Fruit fly (Drosophila melanogaster) whole organism, embryonic: ENCODE results near the gene EMC5.

Source experiments
- Atf3 ChIP-seq: fragments of 200-800 bp; sonication (Bioruptor generic); optimal IDR thresholded peaks from 3 replicates; lab custom pipeline; 2016; ENCODE audit warnings: missing biosample characterization, missing genetic modification characterization
- B-H2 ChIP-seq: fragments of 200-800 bp; sonication (Bioruptor generic); optimal IDR thresholded peaks from 2 replicates; lab custom pipeline; 2018; ENCODE audit warnings: missing biosample characterization, mild to moderate bottlenecking, missing genetic modification characterization
- CG10543 ChIP-seq: fragments of 200-800 bp; sonication (Bioruptor generic); optimal IDR thresholded peaks from 3 replicates; lab custom pipeline; 2017; ENCODE audit warnings: missing biosample characterization, mild to moderate bottlenecking, missing genetic modification characterization, moderate library complexity
- CG11560 ChIP-seq: fragments of 200-800 bp; sonication (Bioruptor generic); IDR thresholded peaks from 3 replicates; pipeline ENCODE4 v1.3.6; 2022; ENCODE audit warnings: missing biosample characterization, missing genetic modification characterization
- CG11695 ChIP-seq: fragments of 200-800 bp; sonication (Bioruptor generic); IDR thresholded peaks from 3 replicates; pipeline ENCODE4 v1.3.6; 2022; ENCODE audit warnings: missing biosample characterization, missing genetic modification characterization
- CG12391 ChIP-seq: fragments of 200-800 bp; sonication (Bioruptor generic); optimal IDR thresholded peaks from 3 replicates; lab custom pipeline; 2018; ENCODE audit warnings: missing biosample characterization, mild to moderate bottlenecking, missing genetic modification characterization, moderate library complexity
- CG12942 ChIP-seq: fragments of 200-800 bp; sonication (Bioruptor generic); optimal IDR thresholded peaks from 3 replicates; lab custom pipeline; 2016; ENCODE audit warnings: missing biosample characterization, missing genetic modification characterization
- CG14710 ChIP-seq: fragments of 200-800 bp; sonication (Bioruptor generic); optimal IDR thresholded peaks from 3 replicates; lab custom pipeline; 2019; ENCODE audit warnings: missing biosample characterization, mild to moderate bottlenecking, missing genetic modification characterization, moderate library complexity
- CG14860 ChIP-seq: fragments of 200-800 bp; sonication (Bioruptor generic); IDR thresholded peaks from 3 replicates; pipeline ENCODE4 v1.3.6; 2022; ENCODE audit warnings: missing biosample characterization, missing genetic modification characterization; ENCODE audit not compliant: partially characterized antibody
- CG18262 ChIP-seq: fragments of 200-800 bp; optimal IDR thresholded peaks from 3 replicates; lab custom pipeline; 2019; ENCODE audit warnings: missing biosample characterization, mild to moderate bottlenecking, missing genetic modification characterization, moderate library complexity
- CG2116 ChIP-seq: fragments of 200-800 bp; sonication (Bioruptor generic); optimal IDR thresholded peaks from 3 replicates; lab custom pipeline; 2018; ENCODE audit warnings: missing biosample characterization, mild to moderate bottlenecking, missing genetic modification characterization
- CG2712 ChIP-seq: fragments of 200-800 bp; optimal IDR thresholded peaks from 3 replicates; lab custom pipeline; 2019; ENCODE audit warnings: missing biosample characterization, mild to moderate bottlenecking, missing genetic modification characterization, moderate library complexity
- CG32532 ChIP-seq: fragments of 200-800 bp; sonication (Bioruptor generic); IDR thresholded peaks from 2 replicates; pipeline ENCODE4 v1.3.6; 2022; ENCODE audit warnings: missing biosample characterization, missing genetic modification characterization
- CG3407 ChIP-seq: fragments of 200-800 bp; sonication (Bioruptor generic); optimal IDR thresholded peaks from 2 replicates; lab custom pipeline; 2018; ENCODE audit warnings: missing biosample characterization, mild to moderate bottlenecking, missing genetic modification characterization
- CG4328 ChIP-seq: fragments of 200-800 bp; sonication (Bioruptor generic); optimal IDR thresholded peaks from 3 replicates; lab custom pipeline; 2017; ENCODE audit warnings: missing biosample characterization, missing genetic modification reagents, missing genetic modification characterization
- CG4707 ChIP-seq: fragments of 200-800 bp; sonication (Bioruptor generic); optimal IDR thresholded peaks from 2 replicates; lab custom pipeline; 2018; ENCODE audit warnings: missing biosample characterization, mild to moderate bottlenecking, missing genetic modification characterization, moderate library complexity
- CG6272 ChIP-seq: fragments of 200-800 bp; sonication (Bioruptor generic); IDR thresholded peaks from 2 replicates; pipeline ENCODE4 v1.3.6; 2022; ENCODE audit warnings: missing biosample characterization, missing genetic modification characterization
- CG9817 ChIP-seq: fragments of 200-800 bp; sonication (Bioruptor generic); optimal IDR thresholded peaks from 2 replicates; lab custom pipeline; 2018; ENCODE audit warnings: missing biosample characterization, mild to moderate bottlenecking, missing genetic modification characterization, moderate library complexity
- CG9876 ChIP-seq: fragments of 200-800 bp; sonication (Bioruptor generic); optimal IDR thresholded peaks from 2 replicates; lab custom pipeline; 2016; ENCODE audit warnings: missing biosample characterization, missing genetic modification characterization
- Dad ChIP-seq: fragments of 200-800 bp; sonication (Bioruptor generic); optimal IDR thresholded peaks from 3 replicates; lab custom pipeline; 2016; ENCODE audit warnings: missing biosample characterization, missing genetic modification characterization
- Dfd ChIP-seq, 2 experiments: fragments of >200 bp; optimal IDR thresholded peaks; 2 replicates each; lab custom pipeline; 2017; ENCODE audit warnings: missing biosample characterization in 2 of 2, missing genetic modification characterization in 2 of 2
- Doc2 ChIP-seq: fragments of 200-800 bp; sonication (Bioruptor generic); IDR thresholded peaks from 2 replicates; pipeline ENCODE4 v1.3.6; 2022; ENCODE audit warnings: missing biosample characterization, missing genetic modification characterization
- Doc3 ChIP-seq: fragments of 200-800 bp; sonication (Bioruptor generic); IDR thresholded peaks from 3 replicates; pipeline ENCODE4 v1.3.6; 2022; ENCODE audit warnings: missing biosample characterization, missing genetic modification characterization; ENCODE audit not compliant: partially characterized antibody
- E2f1 ChIP-seq: fragments of 200-800 bp; sonication (Bioruptor generic); IDR thresholded peaks from 2 replicates; pipeline ENCODE4 v1.3.6; 2022; ENCODE audit warnings: missing biosample characterization, missing genetic modification characterization
- HLH54F ChIP-seq: fragments of 200-800 bp; sonication (Bioruptor generic); optimal IDR thresholded peaks from 3 replicates; lab custom pipeline; 2016; ENCODE audit warnings: missing biosample characterization, missing genetic modification characterization
- HmgZ ChIP-seq: fragments of 200-800 bp; sonication (Bioruptor generic); optimal IDR thresholded peaks from 2 replicates; lab custom pipeline; 2018; ENCODE audit warnings: missing biosample characterization, mild to moderate bottlenecking, missing genetic modification characterization
- Hr51 ChIP-seq, 2 experiments: fragments of 200-800 bp; sonication (Bioruptor generic); optimal IDR thresholded peaks; 2 replicates in 1 of 2; 3 replicates in 1 of 2; lab custom pipeline; 2016 to 2018; ENCODE audit warnings: missing biosample characterization in 2 of 2, missing genetic modification characterization in 2 of 2, mild to moderate bottlenecking in 1 of 2, moderate library complexity in 1 of 2
- Max ChIP-seq: fragments of 200-800 bp; sonication (Bioruptor generic); optimal IDR thresholded peaks from 2 replicates; lab custom pipeline; 2016; ENCODE audit warnings: missing biosample characterization, mild to moderate bottlenecking, missing genetic modification characterization
- Med ChIP-seq: fragments of 200-800 bp; sonication (Bioruptor generic); peaks from one replicate; lab custom pipeline; 2016; ENCODE audit warnings: missing biosample characterization, missing genetic modification characterization, mild to moderate bottlenecking, inconsistent platforms, moderate library complexity
- NC2β ChIP-seq: fragments of 200-800 bp; sonication (Bioruptor generic); optimal IDR thresholded peaks from 2 replicates; lab custom pipeline; 2016; ENCODE audit warnings: missing biosample characterization, missing genetic modification characterization
- Nf-YC ChIP-seq: fragments of 200-800 bp; optimal IDR thresholded peaks from 3 replicates; lab custom pipeline; 2019; ENCODE audit warnings: missing biosample characterization, mild to moderate bottlenecking, missing genetic modification characterization, moderate library complexity
- NfI ChIP-seq: fragments of 200-800 bp; sonication (Bioruptor generic); optimal IDR thresholded peaks from 3 replicates; lab custom pipeline; 2018; ENCODE audit warnings: missing biosample characterization, mild to moderate bottlenecking, missing genetic modification characterization, moderate library complexity
- bowl ChIP-seq: fragments of 200-800 bp; sonication (Bioruptor generic); IDR thresholded peaks from 2 replicates; pipeline ENCODE4 v1.3.6; 2022; ENCODE audit warnings: missing biosample characterization, missing genetic modification characterization
- crc ChIP-seq: fragments of 200-800 bp; sonication (Bioruptor generic); optimal IDR thresholded peaks from 2 replicates; lab custom pipeline; 2016; ENCODE audit warnings: missing biosample characterization, missing genetic modification characterization
- dm ChIP-seq: fragments of 200-800 bp; sonication (Bioruptor generic); optimal IDR thresholded peaks from 3 replicates; lab custom pipeline; 2016; ENCODE audit warnings: missing biosample characterization, missing genetic modification characterization
- dmrt99B ChIP-seq: fragments of 200-800 bp; sonication (Bioruptor generic); optimal IDR thresholded peaks from 2 replicates; lab custom pipeline; 2018; ENCODE audit warnings: missing biosample characterization, mild to moderate bottlenecking, missing genetic modification characterization, moderate library complexity
- en ChIP-seq: fragments of 200-800 bp; sonication (Bioruptor generic); optimal IDR thresholded peaks from 2 replicates; lab custom pipeline; 2016; ENCODE audit warnings: missing biosample characterization, missing genetic modification characterization
- exex ChIP-seq: fragments of 200-800 bp; sonication (Bioruptor generic); optimal IDR thresholded peaks from 4 replicates; lab custom pipeline; 2018; ENCODE audit warnings: missing biosample characterization, mild to moderate bottlenecking, missing genetic modification characterization, moderate library complexity
- gcm ChIP-seq: fragments of 200-800 bp; sonication (Bioruptor generic); optimal IDR thresholded peaks from 2 replicates; lab custom pipeline; 2019; ENCODE audit warnings: missing biosample characterization, mild to moderate bottlenecking, missing genetic modification characterization, moderate library complexity
- gsb-n ChIP-seq: fragments of 200-800 bp; sonication (Bioruptor generic); optimal IDR thresholded peaks from 3 replicates; lab custom pipeline; 2018; ENCODE audit warnings: missing biosample characterization, mild to moderate bottlenecking, missing genetic modification characterization
- insv ChIP-seq, 2 experiments: fragments of 200-800 bp; sonication (Bioruptor generic); optimal IDR thresholded peaks; 3 replicates each; lab custom pipeline; 2016 to 2018; ENCODE audit warnings: missing biosample characterization in 2 of 2, missing genetic modification characterization in 2 of 2
- knrl ChIP-seq: fragments of 200-800 bp; sonication (Bioruptor generic); IDR thresholded peaks from 3 replicates; pipeline ENCODE4 v1.3.6; 2022; ENCODE audit warnings: missing biosample characterization, missing genetic modification characterization; ENCODE audit not compliant: partially characterized antibody
- lab ChIP-seq: fragments of 200-800 bp; sonication (Bioruptor generic); optimal IDR thresholded peaks from 3 replicates; lab custom pipeline; 2017; ENCODE audit warnings: missing biosample characterization, missing genetic modification characterization, mild to moderate bottlenecking, moderate library complexity, missing genetic modification reagents
- mirr ChIP-seq: fragments of 200-800 bp; sonication (Bioruptor generic); optimal IDR thresholded peaks from 3 replicates; lab custom pipeline; 2018; ENCODE audit warnings: missing biosample characterization, mild to moderate bottlenecking, missing genetic modification characterization
- pzg ChIP-seq: fragments of 200-800 bp; sonication (Bioruptor generic); optimal IDR thresholded peaks from 3 replicates; lab custom pipeline; 2018; ENCODE audit warnings: missing biosample characterization, mild to moderate bottlenecking, missing genetic modification characterization, moderate library complexity
- salm ChIP-seq: fragments of 200-800 bp; sonication (Bioruptor generic); optimal IDR thresholded peaks from 2 replicates; lab custom pipeline; 2018; ENCODE audit warnings: missing biosample characterization, mild to moderate bottlenecking, missing genetic modification characterization
- tll ChIP-seq, 2 experiments: fragments of 200-800 bp in 1 of 2; fragments of >200 bp in 1 of 2; sonication (Bioruptor generic) in 1 of 2; optimal IDR thresholded peaks; 2 replicates each; lab custom pipeline; 2017 to 2019; ENCODE audit warnings: missing biosample characterization in 2 of 2, missing genetic modification characterization in 2 of 2, mild to moderate bottlenecking in 1 of 2, moderate library complexity in 1 of 2
- zf30C ChIP-seq: fragments of 200-800 bp; sonication (Bioruptor generic); optimal IDR thresholded peaks from 3 replicates; lab custom pipeline; 2018; ENCODE audit warnings: missing biosample characterization, mild to moderate bottlenecking, missing genetic modification characterization

EMC5 gene

DNA sequence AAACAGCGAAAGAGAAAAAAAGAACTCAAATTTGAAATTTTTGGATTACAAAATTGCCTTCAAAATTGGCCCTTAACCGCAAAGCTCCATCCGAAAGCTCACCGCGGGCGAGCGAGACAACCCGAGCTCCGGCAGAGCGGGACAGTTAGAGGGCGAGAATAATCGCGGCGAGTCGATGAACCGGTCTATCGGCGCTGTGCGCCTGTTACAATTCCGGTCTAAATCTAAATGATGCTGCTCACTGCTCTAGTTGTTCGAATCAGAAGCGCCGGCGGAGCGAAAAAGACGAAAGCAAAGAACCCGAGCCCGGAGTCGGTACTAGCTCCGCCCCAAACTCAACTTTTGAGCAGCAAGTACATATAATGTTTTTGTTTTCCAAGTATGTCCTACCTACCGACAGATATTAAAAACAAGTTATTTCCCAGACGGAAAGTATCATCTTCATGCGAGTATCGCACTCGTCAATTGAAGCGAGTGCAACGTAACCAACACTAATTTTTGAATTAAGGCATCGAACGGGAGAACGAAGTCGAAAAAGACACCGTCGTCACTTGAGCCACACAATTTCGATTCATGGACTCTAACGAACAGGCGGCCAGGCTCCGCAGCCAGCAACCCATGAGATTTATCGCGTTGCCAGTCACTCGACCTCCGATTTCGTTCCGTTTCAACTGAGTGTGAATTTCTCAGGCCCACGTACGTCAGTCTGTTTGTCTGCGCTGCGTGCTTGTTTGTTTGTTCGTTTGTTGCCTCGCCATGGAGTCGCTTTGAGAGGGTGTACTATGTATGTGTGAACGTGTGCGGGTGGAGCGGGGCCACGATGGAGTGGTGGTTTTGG, 43.1 kb upstream of the EMC5 start:
- TF ChIP-seq CG6272 (GFP tag; lab: Robert Waterston, UW) = no peak
- no peak for TF ChIP-seq E2f1 (GFP tag; lab: Robert Waterston, UW)
- no peak for TF ChIP-seq Hr51 (GFP tag; optimal IDR thresholded peaks at IDR 0.05; lab: Kevin White, UChicago)
- peak; percentile 84 for TF ChIP-seq Med (GFP tag; lab: Kevin White, UChicago)
- TF ChIP-seq pzg (GFP tag; lab: Kevin White, UChicago) = peak; percentile 61
- TF ChIP-seq salm (tag; lab: Kevin White, UChicago) = peak; percentile 11
- peak; percentile 74 for TF ChIP-seq gsb-n (tag; lab: Kevin White, UChicago)
- no peak for TF ChIP-seq crc
- TF ChIP-seq CG12942 = no peak
- TF ChIP-seq CG4328 (GFP tag; lab: Kevin White, UChicago) = peak; percentile 8
- peak; percentile 15 for TF ChIP-seq CG3407 (GFP tag; lab: Kevin White, UChicago)
- TF ChIP-seq B-H2 = peak; percentile 43
- TF ChIP-seq CG2712 (tag; lab: Kevin White, UChicago) = peak; percentile 0
- peak; percentile 82 for TF ChIP-seq CG10543 (GFP tag; lab: Kevin White, UChicago)
- TF ChIP-seq NfI (GFP tag; lab: Kevin White, UChicago) = peak; percentile 23
- TF ChIP-seq CG2116 (GFP tag; lab: Kevin White, UChicago) = peak; percentile 93
- peak in 1 of 2 experiments; percentile 48 for TF ChIP-seq tll (GFP tag; optimal IDR thresholded peaks at IDR 0.05; lab: Kevin White, UChicago)
- no peak for TF ChIP-seq Doc2 (GFP tag; lab: Robert Waterston, UW)
- TF ChIP-seq en (GFP tag; lab: Kevin White, UChicago) = no peak
- TF ChIP-seq Atf3 = no peak
- TF ChIP-seq CG11560 (tag; lab: Robert Waterston, UW) = no peak
- TF ChIP-seq bowl = no peak
- TF ChIP-seq NC2β (GFP tag; lab: Kevin White, UChicago) = no peak
- no peak for TF ChIP-seq Doc3 (GFP tag; lab: Robert Waterston, UW)
- peak in 1 of 2 experiments; percentile 75 for TF ChIP-seq insv (GFP tag; optimal IDR thresholded peaks at IDR 0.05; lab: Kevin White, UChicago)
- no peak for TF ChIP-seq CG14710 (tag; lab: Kevin White, UChicago)
- peak; percentile 34 for TF ChIP-seq mirr
- TF ChIP-seq HmgZ (tag; lab: Kevin White, UChicago) = no peak
- TF ChIP-seq dmrt99B (tag; lab: Kevin White, UChicago) = peak; percentile 38
- TF ChIP-seq gcm (GFP tag; lab: Kevin White, UChicago) = no peak
- TF ChIP-seq CG18262 (tag; lab: Kevin White, UChicago) = no peak
- peak; percentile 5 for TF ChIP-seq dm (GFP tag; lab: Kevin White, UChicago)
- no peak for TF ChIP-seq CG9817 (tag; lab: Kevin White, UChicago)
- TF ChIP-seq CG9876 (GFP tag; lab: Kevin White, UChicago) = no peak
- TF ChIP-seq CG12391 (tag; lab: Kevin White, UChicago) = no peak
- no peak for TF ChIP-seq knrl (GFP tag; lab: Robert Waterston, UW)
- no peak for TF ChIP-seq Dfd (GFP tag; optimal IDR thresholded peaks at IDR 0.05; lab: Kevin White, UChicago)
- TF ChIP-seq Nf-YC (tag; lab: Kevin White, UChicago) = peak; percentile 71
- no peak for TF ChIP-seq CG32532 (GFP tag; lab: Robert Waterston, UW)
- no peak for TF ChIP-seq zf30C
- no peak for TF ChIP-seq CG4707 (GFP tag; lab: Kevin White, UChicago)
- peak; percentile 60 for TF ChIP-seq lab (GFP tag; lab: Kevin White, UChicago)
- no peak for TF ChIP-seq CG11695
- TF ChIP-seq CG14860 (GFP tag; lab: Robert Waterston, UW) = no peak
- TF ChIP-seq HLH54F (GFP tag; lab: Kevin White, UChicago) = no peak
- no peak for TF ChIP-seq Max (GFP tag; lab: Kevin White, UChicago)
- peak; percentile 40 for TF ChIP-seq exex (tag; lab: Kevin White, UChicago)
- no peak for TF ChIP-seq Dad (GFP tag; lab: Kevin White, UChicago)
